Worm (Caenorhabditis elegans) whole organism, L3 larva: ENCODE measurements around the gene ttr-18.

Source experiments
- R02D3.7 ChIP-seq: fragments of 150-350 bp; optimal IDR thresholded peaks from 2 replicates; lab custom pipeline; 2014; ENCODE audit warnings: missing biosample characterization, missing genetic modification characterization
- ZK546.5 ChIP-seq: sonication (generic microtip); optimal IDR thresholded peaks from 2 replicates; lab custom pipeline; 2017; ENCODE audit warnings: missing biosample characterization, missing genetic modification characterization
- aly-2 ChIP-seq: fragments of 150-350 bp; optimal IDR thresholded peaks from 2 replicates; lab custom pipeline; 2014; ENCODE audit warnings: missing biosample characterization, missing genetic modification characterization
- ama-1 ChIP-seq: fragments of 150-350 bp; optimal IDR thresholded peaks from 2 replicates; lab custom pipeline; 2018
- ceh-16 ChIP-seq: sonication (generic microtip); optimal IDR thresholded peaks from 2 replicates; lab custom pipeline; 2017; ENCODE audit warnings: missing biosample characterization, missing genetic modification characterization
- ceh-82 ChIP-seq: fragments of 150-350 bp; optimal IDR thresholded peaks from 2 replicates; lab custom pipeline; 2014; ENCODE audit warnings: missing biosample characterization, missing genetic modification characterization
- ceh-9 ChIP-seq: sonication (generic microtip); optimal IDR thresholded peaks from 2 replicates; lab custom pipeline; 2018; ENCODE audit warnings: missing biosample characterization, missing genetic modification characterization
- daf-12 ChIP-seq: fragments of 150-350 bp; optimal IDR thresholded peaks from 2 replicates; lab custom pipeline; 2014; ENCODE audit warnings: missing biosample characterization, missing genetic modification reagents, missing genetic modification characterization
- egl-27 ChIP-seq: sonication (generic microtip); optimal IDR thresholded peaks from 4 replicates; lab custom pipeline; 2017; ENCODE audit warnings: missing biosample characterization, missing genetic modification reagents, missing genetic modification characterization
- egl-5 ChIP-seq: fragments of 150-350 bp; optimal IDR thresholded peaks from 2 replicates; lab custom pipeline; 2017; ENCODE audit warnings: missing biosample characterization, missing genetic modification reagents, missing genetic modification characterization, inconsistent platforms
- elt-1 ChIP-seq: fragments of 150-350 bp; optimal IDR thresholded peaks from 2 replicates; lab custom pipeline; 2014; ENCODE audit warnings: missing biosample characterization, missing genetic modification characterization
- elt-2 ChIP-seq: sonication (generic microtip); optimal IDR thresholded peaks from 2 replicates; lab custom pipeline; 2016; ENCODE audit warnings: missing genetic modification reagents, mild to moderate bottlenecking, missing genetic modification characterization, missing compliant biosample characterization
- fkh-10 ChIP-seq: sonication (generic microtip); optimal IDR thresholded peaks from 2 replicates; lab custom pipeline; 2017; ENCODE audit warnings: missing biosample characterization, missing genetic modification reagents, missing genetic modification characterization
- fkh-2 ChIP-seq: fragments of 150-350 bp; optimal IDR thresholded peaks from 2 replicates; lab custom pipeline; 2014; ENCODE audit warnings: missing biosample characterization, missing genetic modification reagents, missing genetic modification characterization
- fos-1 ChIP-seq: fragments of 150-350 bp; optimal IDR thresholded peaks from 2 replicates; lab custom pipeline; 2014; ENCODE audit warnings: missing biosample characterization, missing genetic modification characterization
- hmg-11 ChIP-seq: sonication (generic microtip); optimal IDR thresholded peaks from 2 replicates; lab custom pipeline; 2016; ENCODE audit warnings: missing genetic modification characterization, missing compliant biosample characterization
- jun-1 ChIP-seq: fragments of 150-350 bp; optimal IDR thresholded peaks from 2 replicates; lab custom pipeline; 2014; ENCODE audit warnings: missing biosample characterization, missing genetic modification reagents, missing genetic modification characterization
- lin-15B ChIP-seq: fragments of 150-350 bp; optimal IDR thresholded peaks from 2 replicates; lab custom pipeline; 2014; ENCODE audit warnings: missing biosample characterization, missing genetic modification characterization
- lin-39 ChIP-seq: fragments of 150-350 bp; optimal IDR thresholded peaks from 2 replicates; lab custom pipeline; 2018; ENCODE audit warnings: missing biosample characterization, missing genetic modification reagents, missing genetic modification characterization
- lsy-12 ChIP-seq: sonication (generic microtip); optimal IDR thresholded peaks from 2 replicates; lab custom pipeline; 2016; ENCODE audit warnings: mild to moderate bottlenecking, missing genetic modification characterization, missing compliant biosample characterization
- mdl-1 ChIP-seq: fragments of 150-350 bp; optimal IDR thresholded peaks from 2 replicates; lab custom pipeline; 2014; ENCODE audit warnings: missing biosample characterization, missing genetic modification characterization
- mml-1 ChIP-seq: fragments of 150-350 bp; sonication (generic microtip); optimal IDR thresholded peaks from 3 replicates; lab custom pipeline; 2014; ENCODE audit warnings: missing biosample characterization, missing genetic modification characterization
- nfya-1 ChIP-seq: sonication (generic microtip); optimal IDR thresholded peaks from 2 replicates; lab custom pipeline; 2017; ENCODE audit warnings: missing genetic modification characterization, mild to moderate bottlenecking, missing compliant biosample characterization, antibody characterized with exemption, moderate library complexity; ENCODE audit not compliant: insufficient read depth
- nhr-11 ChIP-seq: fragments of 150-350 bp; optimal IDR thresholded peaks from 2 replicates; lab custom pipeline; 2014; ENCODE audit warnings: missing biosample characterization, missing genetic modification characterization
- nhr-12 ChIP-seq: fragments of 150-350 bp; optimal IDR thresholded peaks from 2 replicates; lab custom pipeline; 2014; ENCODE audit warnings: missing biosample characterization, missing genetic modification characterization
- nhr-23 ChIP-seq: fragments of 150-350 bp; optimal IDR thresholded peaks from 2 replicates; lab custom pipeline; 2014; ENCODE audit warnings: missing biosample characterization, missing genetic modification reagents, missing genetic modification characterization
- nhr-237 ChIP-seq: fragments of 150-350 bp; optimal IDR thresholded peaks from 2 replicates; lab custom pipeline; 2014; ENCODE audit warnings: missing biosample characterization, missing genetic modification characterization
- nhr-43 ChIP-seq: sonication (generic microtip); optimal IDR thresholded peaks from 2 replicates; lab custom pipeline; 2016; ENCODE audit warnings: mild to moderate bottlenecking, missing genetic modification characterization, missing compliant biosample characterization; ENCODE audit not compliant: poor library complexity, severe bottlenecking
- nhr-67 ChIP-seq: fragments of 150-350 bp; optimal IDR thresholded peaks from 2 replicates; lab custom pipeline; 2014; ENCODE audit warnings: missing biosample characterization, missing genetic modification characterization
- nhr-76 ChIP-seq: fragments of 150-350 bp; sonication (generic microtip); optimal IDR thresholded peaks from 5 replicates; lab custom pipeline; 2014; ENCODE audit warnings: missing biosample characterization, missing genetic modification characterization
- nhr-77 ChIP-seq: fragments of 150-350 bp; optimal IDR thresholded peaks from 2 replicates; lab custom pipeline; 2014; ENCODE audit warnings: missing biosample characterization, missing genetic modification characterization
- pha-4 ChIP-seq: fragments of 150-350 bp; optimal IDR thresholded peaks from 2 replicates; lab custom pipeline; 2014; ENCODE audit warnings: missing biosample characterization, missing genetic modification reagents, missing genetic modification characterization
- pqm-1 ChIP-seq: fragments of 150-350 bp; optimal IDR thresholded peaks from 2 replicates; lab custom pipeline; 2017; ENCODE audit warnings: missing biosample characterization, missing genetic modification characterization, inconsistent platforms
- skn-1 ChIP-seq: fragments of 150-350 bp; optimal IDR thresholded peaks from 2 replicates; lab custom pipeline; 2014; ENCODE audit warnings: missing biosample characterization, missing genetic modification characterization
- snpc-4 ChIP-seq: fragments of 150-350 bp; optimal IDR thresholded peaks from 2 replicates; lab custom pipeline; 2014; ENCODE audit warnings: missing biosample characterization, missing genetic modification characterization
- tbx-2 ChIP-seq: sonication (generic microtip); optimal IDR thresholded peaks from 2 replicates; lab custom pipeline; 2016; ENCODE audit warnings: mild to moderate bottlenecking, missing genetic modification characterization, missing compliant biosample characterization
- zag-1 ChIP-seq: fragments of 150-350 bp; optimal IDR thresholded peaks from 2 replicates; lab custom pipeline; 2014; ENCODE audit warnings: missing biosample characterization, missing genetic modification characterization
- ztf-11 ChIP-seq: fragments of 150-350 bp; optimal IDR thresholded peaks from 2 replicates; lab custom pipeline; 2014; ENCODE audit warnings: missing biosample characterization, missing genetic modification characterization
- ztf-4 ChIP-seq: fragments of 150-350 bp; optimal IDR thresholded peaks from 2 replicates; lab custom pipeline; 2014; ENCODE audit warnings: missing biosample characterization, missing genetic modification characterization

The ttr-18 gene

ce11 chrII:11453025-11453424 is 33.5 kb downstream of the ttr-18 start, which contains the start of gene rsp-1 (continued):
- TF ChIP-seq R02D3.7 (tag; lab: Kevin White, UChicago) = peak; percentile 85
- no peak for TF ChIP-seq mml-1
- peak; percentile 26 for TF ChIP-seq elt-1 (tag; lab: Kevin White, UChicago)
- peak; percentile 70 for TF ChIP-seq nhr-11
- peak; percentile 96 for TF ChIP-seq nhr-23 (tag; lab: Kevin White, UChicago)
- TF ChIP-seq tbx-2 (tag; lab: Kevin White, UChicago) = peak; percentile 74
- TF ChIP-seq hmg-11 = peak; percentile 80
- TF ChIP-seq aly-2 = no peak
- TF ChIP-seq nfya-1 (tag; lab: Kevin White, UChicago) = peak; percentile 88
- no peak for TF ChIP-seq fkh-2 (tag; lab: Kevin White, UChicago)
- no peak for TF ChIP-seq nhr-76 (tag; lab: Kevin White, UChicago)
- TF ChIP-seq egl-27 = no peak
- no peak for TF ChIP-seq fos-1 (tag; lab: Kevin White, UChicago)
- no peak for TF ChIP-seq ceh-16 (tag; lab: Kevin White, UChicago)
- TF ChIP-seq ceh-9 (tag; lab: Kevin White, UChicago) = no peak
- TF ChIP-seq daf-12 (tag; lab: Kevin White, UChicago) = no peak
- TF ChIP-seq fkh-10 (GFP tag; lab: Kevin White, UChicago) = no peak
- TF ChIP-seq zag-1 = peak; percentile 7

ce11 chrII:11452498-11453005 is 34.0 kb downstream of the ttr-18 start, which contains the start of gene rsp-2:
rsp-2 (minus strand) TSS chrII:11452955.
- TF ChIP-seq skn-1 (tag; lab: Kevin White, UChicago) = no peak
- TF ChIP-seq zag-1 = no peak
- no peak for TF ChIP-seq lin-15B (tag; lab: Kevin White, UChicago)
- no peak for TF ChIP-seq ztf-11
- TF ChIP-seq pqm-1 = no peak
- no peak for TF ChIP-seq nhr-23 (tag; lab: Kevin White, UChicago)
- TF ChIP-seq nhr-67 (tag; lab: Kevin White, UChicago) = no peak
- TF ChIP-seq ZK546.5 = no peak
- no peak for TF ChIP-seq ama-1 (lab: Kevin White, UChicago)
- no peak for TF ChIP-seq nhr-77 (tag; lab: Kevin White, UChicago)
- no peak for TF ChIP-seq egl-5 (tag; lab: Kevin White, UChicago)
- TF ChIP-seq lsy-12 (tag; lab: Kevin White, UChicago) = no peak
- TF ChIP-seq nfya-1 (tag; lab: Kevin White, UChicago) = no peak
- TF ChIP-seq nhr-12 = no peak
- no peak for TF ChIP-seq pha-4 (tag; lab: Kevin White, UChicago)
- no peak for TF ChIP-seq daf-12 (tag; lab: Kevin White, UChicago)
- TF ChIP-seq hmg-11 = no peak
- TF ChIP-seq elt-1 (tag; lab: Kevin White, UChicago) = no peak
- TF ChIP-seq nhr-11 = no peak
- no peak for TF ChIP-seq nhr-43 (tag; lab: Kevin White, UChicago)
- TF ChIP-seq, all 47 proteins: peak for 0

- TF ChIP-seq skn-1 (tag; lab: Kevin White, UChicago) = no peak
Measured at ce11 chrII:11451738-11452137, 34.8 kb downstream of the ttr-18 start.

- no peak for TF ChIP-seq nfya-1 (tag; lab: Kevin White, UChicago)
- TF ChIP-seq mdl-1 (tag; lab: Kevin White, UChicago) = no peak
- no peak for TF ChIP-seq skn-1 (tag; lab: Kevin White, UChicago)
- TF ChIP-seq fos-1 (tag; lab: Kevin White, UChicago) = no peak
- TF ChIP-seq ztf-4 = no peak
- TF ChIP-seq ztf-11 = no peak
- no peak for TF ChIP-seq nhr-77 (tag; lab: Kevin White, UChicago)
- TF ChIP-seq ceh-82 (tag; lab: Kevin White, UChicago) = no peak
- TF ChIP-seq tbx-2 (tag; lab: Kevin White, UChicago) = no peak
- no peak for TF ChIP-seq ceh-16 (tag; lab: Kevin White, UChicago)
- TF ChIP-seq lin-39 = no peak
- TF ChIP-seq nhr-11 = no peak
Measured at ce11 chrII:11450882-11451281, 35.7 kb downstream of the ttr-18 start.

ce11 chrII:11448753-11449152 is 37.8 kb downstream of the ttr-18 start, which contains the start of gene W02B12.1:
W02B12.1 (plus strand) TSS chrII:11449021.
- no peak for TF ChIP-seq jun-1 (tag; lab: Kevin White, UChicago)
- no peak for TF ChIP-seq lin-39
- TF ChIP-seq hmg-11 = no peak
- TF ChIP-seq skn-1 (tag; lab: Kevin White, UChicago) = no peak
- no peak for TF ChIP-seq nhr-11
- no peak for TF ChIP-seq mml-1
- TF ChIP-seq egl-27 = no peak
- TF ChIP-seq daf-12 (tag; lab: Kevin White, UChicago) = no peak
- TF ChIP-seq egl-5 (tag; lab: Kevin White, UChicago) = no peak
- no peak for TF ChIP-seq ama-1 (lab: Kevin White, UChicago)
- no peak for TF ChIP-seq nhr-237 (tag; lab: Kevin White, UChicago)
- peak; percentile 77 for TF ChIP-seq elt-2
- no peak for TF ChIP-seq mdl-1 (tag; lab: Kevin White, UChicago)
- peak; percentile 72 for TF ChIP-seq pqm-1
- no peak for TF ChIP-seq ZK546.5
- TF ChIP-seq snpc-4 (tag; lab: Kevin White, UChicago) = no peak
- no peak for TF ChIP-seq fkh-2 (tag; lab: Kevin White, UChicago)
- no peak for TF ChIP-seq ceh-9 (tag; lab: Kevin White, UChicago)
